Worm (Caenorhabditis elegans): ENCODE data around the gene mtss-1.

mtss-1 gene

ce11 chrIII:8801864-8802818 is 34.0 kb downstream of the mtss-1 start (continued):
- TF ChIP-seq K12H6.12 (tag; optimal IDR thresholded peaks at IDR 0.05), result peak; percentile 98
- no peak; the same call in none of the 2 replicates for TF ChIP-seq let-526 (GFP tag; IDR thresholded peaks at IDR 0.05)
- no peak for TF ChIP-seq D2030.7 (GFP tag; IDR thresholded peaks at IDR 0.05)
- no peak for TF ChIP-seq nhr-120 (GFP tag; IDR thresholded peaks at IDR 0.05)
- TF ChIP-seq madf-3 (GFP tag; IDR thresholded peaks at IDR 0.05), result no peak
- no peak for TF ChIP-seq hlh-12 (tag; optimal IDR thresholded peaks at IDR 0.05)
- TF ChIP-seq ekl-4 (GFP tag; IDR thresholded peaks at IDR 0.05), result peak; percentile 35; the same call in 1 of the 2 replicates
- 0 out of 2 replicates have a peak, but pooled peaks have one; percentile 21 for TF ChIP-seq Y56A3A.18 (GFP tag; IDR thresholded peaks at IDR 0.05)
- no peak for TF ChIP-seq Y67H2A.10 (GFP tag; conservative IDR thresholded peaks at IDR 0.05)
- peak; percentile 69 for TF ChIP-seq mcd-1 (GFP tag; IDR thresholded peaks at IDR 0.05)
- peak; percentile 33; the same call in 1 of the 2 replicates for TF ChIP-seq rcor-1 (GFP tag; IDR thresholded peaks at IDR 0.05)
- TF ChIP-seq let-607 (tag; optimal IDR thresholded peaks at IDR 0.05), result peak; percentile 87 to 92
- TF ChIP-seq ceh-40 (GFP tag; IDR thresholded peaks at IDR 0.05), result no peak
- no peak for TF ChIP-seq Y53F4B.3 (GFP tag; IDR thresholded peaks at IDR 0.05)
- no peak for TF ChIP-seq mel-28 (tag; optimal IDR thresholded peaks at IDR 0.05; ENCODE audit: borderline replicate concordance)
- no peak for TF ChIP-seq rec-8 (tag; optimal IDR thresholded peaks at IDR 0.05)
- TF ChIP-seq tbp1 (GFP tag; optimal IDR thresholded peaks at IDR 0.05), result peak; percentile 57
- 0 out of 2 replicates have a peak, but pooled peaks have one; percentile 56 for TF ChIP-seq lag-1 (GFP tag; IDR thresholded peaks at IDR 0.05)
- TF ChIP-seq attf-3 (GFP tag; conservative IDR thresholded peaks at IDR 0.05), result peak; percentile 17; the same call in 1 of the 2 replicates
- TF ChIP-seq ZK185.1 (tag; optimal IDR thresholded peaks at IDR 0.05; ENCODE audit: poor library complexity, severe bottlenecking), result no peak
- TF ChIP-seq Y79H2A.3 (GFP tag; conservative IDR thresholded peaks at IDR 0.05), result no peak
- no peak for TF ChIP-seq nhr-27 (tag; optimal IDR thresholded peaks at IDR 0.05)
- no peak for TF ChIP-seq dpff-1 (tag; optimal IDR thresholded peaks at IDR 0.05)
- TF ChIP-seq lin-40 (tag; optimal IDR thresholded peaks at IDR 0.05), result peak; percentile 96
- no peak for TF ChIP-seq cebp-2 (GFP tag; IDR thresholded peaks at IDR 0.05)
- TF ChIP-seq dpl-1 (GFP tag; optimal IDR thresholded peaks at IDR 0.05), result no peak
- peak; percentile 90 for TF ChIP-seq pha-4 (tag; optimal IDR thresholded peaks at IDR 0.05)
- peak; percentile 74; the same call in 1 of the 2 replicates for TF ChIP-seq K11D2.4 (GFP tag; IDR thresholded peaks at IDR 0.05)
- peak; percentile 53 for TF ChIP-seq snpc-3.4 (tag; optimal IDR thresholded peaks at IDR 0.05)
- TF ChIP-seq somi-1 (GFP tag; optimal IDR thresholded peaks at IDR 0.05), result peak; percentile 94
- no peak for TF ChIP-seq F52B5.7 (tag; optimal IDR thresholded peaks at IDR 0.05)
- TF ChIP-seq lsl-1 (GFP tag; optimal IDR thresholded peaks at IDR 0.05), result no peak
- TF ChIP-seq F49E8.2 (tag; optimal IDR thresholded peaks at IDR 0.05; ENCODE audit: insufficient read depth), result no peak
- TF ChIP-seq tbx-9 (tag; optimal IDR thresholded peaks at IDR 0.05; ENCODE audit: borderline replicate concordance), result no peak
- no peak for TF ChIP-seq lsy-27 (tag; optimal IDR thresholded peaks at IDR 0.05; ENCODE audit: borderline replicate concordance, insufficient read depth)
- peak in 1 of 3 experiments; percentile 61 for TF ChIP-seq lin-35 (GFP tag; optimal IDR thresholded peaks at IDR 0.05)
- no peak for TF ChIP-seq nfya-1 (tag; optimal IDR thresholded peaks at IDR 0.05; ENCODE audit: borderline replicate concordance, insufficient read depth)
